Worm (Caenorhabditis elegans) whole organism, L2 larva: ENCODE results near the gene C06A6.4.
A peak's percentile ranks its signal among the peaks of the same experiment; 100 is the strongest.

Experiments
- C34F6.9 ChIP-seq: fragments of 150-350 bp; optimal IDR thresholded peaks from 2 replicates; lab custom pipeline; 2014; ENCODE audit warnings: missing biosample characterization, missing genetic modification characterization
- R02D3.7 ChIP-seq: fragments of 150-350 bp; optimal IDR thresholded peaks from 2 replicates; lab custom pipeline; 2014; ENCODE audit warnings: missing biosample characterization, missing genetic modification characterization
- Y55F3AM.14 ChIP-seq: fragments of 200-800 bp; sonication (Bioruptor generic); optimal IDR thresholded peaks from 2 replicates; lab custom pipeline; 2018; ENCODE audit warnings: mild to moderate bottlenecking, missing genetic modification characterization, missing compliant biosample characterization
- ZK546.5 ChIP-seq: sonication (generic microtip); optimal IDR thresholded peaks from 2 replicates; lab custom pipeline; 2017; ENCODE audit warnings: missing biosample characterization, missing genetic modification characterization
- alr-1 ChIP-seq: fragments of 150-350 bp; optimal IDR thresholded peaks from 2 replicates; lab custom pipeline; 2014; ENCODE audit warnings: missing biosample characterization, missing genetic modification characterization
- aly-2 ChIP-seq: fragments of 150-350 bp; optimal IDR thresholded peaks from 2 replicates; lab custom pipeline; 2014; ENCODE audit warnings: missing biosample characterization, missing genetic modification characterization
- ama-1 ChIP-seq: fragments of 150-350 bp; optimal IDR thresholded peaks from 2 replicates; lab custom pipeline; 2018; ENCODE audit warnings: inconsistent platforms
- dmd-4 ChIP-seq: sonication (generic microtip); optimal IDR thresholded peaks from 2 replicates; lab custom pipeline; 2017; ENCODE audit warnings: missing biosample characterization, missing genetic modification characterization
- egl-27 ChIP-seq: sonication (generic microtip); optimal IDR thresholded peaks from 3 replicates; lab custom pipeline; 2017; ENCODE audit warnings: missing biosample characterization, missing genetic modification reagents, missing genetic modification characterization
- elt-1 ChIP-seq: fragments of 150-350 bp; optimal IDR thresholded peaks from 2 replicates; lab custom pipeline; 2014; ENCODE audit warnings: missing biosample characterization, missing genetic modification characterization
- elt-3 ChIP-seq: sonication (generic microtip); optimal IDR thresholded peaks from 2 replicates; lab custom pipeline; 2017; ENCODE audit warnings: missing biosample characterization, missing genetic modification characterization
- fos-1 ChIP-seq: fragments of 150-350 bp; optimal IDR thresholded peaks from 2 replicates; lab custom pipeline; 2014; ENCODE audit warnings: missing biosample characterization, missing genetic modification characterization
- lin-11 ChIP-seq: fragments of 150-350 bp; sonication (generic microtip); optimal IDR thresholded peaks from 2 replicates; lab custom pipeline; 2014; ENCODE audit warnings: missing biosample characterization, missing genetic modification characterization, inconsistent platforms, mixed read lengths
- lin-13 ChIP-seq: fragments of 150-350 bp; optimal IDR thresholded peaks from 2 replicates; lab custom pipeline; 2014; ENCODE audit warnings: missing biosample characterization, missing genetic modification reagents, missing genetic modification characterization
- lin-39 ChIP-seq: fragments of 150-350 bp; optimal IDR thresholded peaks from 2 replicates; lab custom pipeline; 2014; ENCODE audit warnings: missing biosample characterization, missing genetic modification reagents, missing genetic modification characterization
- lsy-2 ChIP-seq, 2 experiments: fragments of 150-350 bp in 1 of 2; sonication (generic microtip) in 1 of 2; optimal IDR thresholded peaks; 2 replicates each; lab custom pipeline; 2014 to 2017; ENCODE audit warnings: missing biosample characterization in 2 of 2, missing genetic modification characterization in 2 of 2
- mab-5 ChIP-seq: fragments of 150-350 bp; optimal IDR thresholded peaks from 2 replicates; lab custom pipeline; 2014; ENCODE audit warnings: missing biosample characterization, missing genetic modification characterization
- mbf-1 ChIP-seq: sonication (generic microtip); optimal IDR thresholded peaks from 2 replicates; lab custom pipeline; 2017; ENCODE audit warnings: missing biosample characterization, missing genetic modification characterization
- mdl-1 ChIP-seq, 2 experiments: fragments of 150-350 bp in 1 of 2; sonication (generic microtip) in 1 of 2; optimal IDR thresholded peaks; 2 replicates each; lab custom pipeline; 2017; ENCODE audit warnings: missing biosample characterization in 2 of 2, missing genetic modification characterization in 2 of 2
- nhr-12 ChIP-seq: fragments of 150-350 bp; optimal IDR thresholded peaks from 2 replicates; lab custom pipeline; 2014; ENCODE audit warnings: missing biosample characterization, missing genetic modification characterization
- nhr-129 ChIP-seq: fragments of 150-350 bp; optimal IDR thresholded peaks from 2 replicates; lab custom pipeline; 2014; ENCODE audit warnings: missing biosample characterization, missing genetic modification characterization
- nhr-21 ChIP-seq: fragments of 150-350 bp; optimal IDR thresholded peaks from 2 replicates; lab custom pipeline; 2014; ENCODE audit warnings: missing biosample characterization, missing genetic modification characterization
- nhr-237 ChIP-seq: fragments of 150-350 bp; optimal IDR thresholded peaks from 2 replicates; lab custom pipeline; 2014; ENCODE audit warnings: missing biosample characterization, missing genetic modification characterization
- nhr-25 ChIP-seq: fragments of 150-350 bp; sonication (generic microtip); optimal IDR thresholded peaks from 3 replicates; lab custom pipeline; 2014; ENCODE audit warnings: missing biosample characterization, missing genetic modification characterization
- nhr-6 ChIP-seq: fragments of 150-350 bp; optimal IDR thresholded peaks from 2 replicates; lab custom pipeline; 2014; ENCODE audit warnings: missing biosample characterization, missing genetic modification characterization
- nhr-77 ChIP-seq: fragments of 150-350 bp; optimal IDR thresholded peaks from 2 replicates; lab custom pipeline; 2014; ENCODE audit warnings: missing biosample characterization, missing genetic modification characterization
- peb-1 ChIP-seq: fragments of 150-350 bp; optimal IDR thresholded peaks from 2 replicates; lab custom pipeline; 2014; ENCODE audit warnings: missing biosample characterization, missing genetic modification characterization
- sem-4 ChIP-seq: fragments of 150-350 bp; optimal IDR thresholded peaks from 2 replicates; lab custom pipeline; 2014; ENCODE audit warnings: missing biosample characterization, missing genetic modification reagents, missing genetic modification characterization
- sma-9 ChIP-seq, 2 experiments: fragments of 150-350 bp in 1 of 2; sonication (generic microtip) in 1 of 2; optimal IDR thresholded peaks; 2 replicates each; lab custom pipeline; 2014 to 2016; ENCODE audit warnings: missing genetic modification characterization in 2 of 2, mild to moderate bottlenecking in 1 of 2, missing biosample characterization in 1 of 2, missing compliant biosample characterization in 1 of 2, missing genetic modification reagents in 1 of 2, moderate library complexity in 1 of 2
- snpc-4 ChIP-seq: fragments of 150-350 bp; optimal IDR thresholded peaks from 2 replicates; lab custom pipeline; 2014; ENCODE audit warnings: missing biosample characterization, missing genetic modification characterization
- unc-55 ChIP-seq: fragments of 150-350 bp; sonication (generic microtip); optimal IDR thresholded peaks from 3 replicates; lab custom pipeline; 2014; ENCODE audit warnings: missing biosample characterization, missing genetic modification reagents, missing genetic modification characterization
- unc-62 ChIP-seq: fragments of 150-350 bp; optimal IDR thresholded peaks from 2 replicates; lab custom pipeline; 2014; ENCODE audit warnings: missing biosample characterization, missing genetic modification reagents, missing genetic modification characterization
- ztf-1 ChIP-seq: fragments of 200-800 bp; sonication (Bioruptor generic); conservative IDR thresholded peaks from 2 replicates; pipeline ENCODE4 v1.3.6; 2022; ENCODE audit warnings: missing genetic modification characterization, missing compliant biosample characterization

The C06A6.4 gene

ce11 chrIV:7785506-7786065 is 43.5 kb downstream of the C06A6.4 start, which contains the start of gene tag-322 (continued):
- TF ChIP-seq mbf-1 (tag; lab: Kevin White, UChicago) (no peak), lsy-2 (tag; optimal IDR thresholded peaks at IDR 0.05; lab: Kevin White, UChicago) (peak; percentile 71 to 91), nhr-12 (tag; lab: Kevin White, UChicago) (no peak), lin-39 (no peak), egl-27 (no peak), aly-2 (tag; lab: Kevin White, UChicago) (no peak), ZK546.5 (tag; lab: Kevin White, UChicago) (no peak), Y55F3AM.14 (GFP tag; lab: Kevin White, UChicago) (no peak), nhr-6 (tag; lab: Kevin White, UChicago) (peak; percentile 47), sem-4 (tag; lab: Kevin White, UChicago) (peak; percentile 54), R02D3.7 (no peak), nhr-129 (tag; lab: Kevin White, UChicago) (peak; percentile 38), mdl-1 (tag; optimal IDR thresholded peaks at IDR 0.05; lab: Kevin White, UChicago) (no peak), ztf-1 (no peak), dmd-4 (no peak), nhr-237 (no peak), unc-62 (no peak), ama-1 (lab: Kevin White, UChicago) (no peak), sma-9 (GFP tag; optimal IDR thresholded peaks at IDR 0.05; lab: Kevin White, UChicago) (peak; percentile 73), sma-9 (tag; optimal IDR thresholded peaks at IDR 0.05; lab: Kevin White, UChicago) (no peak), nhr-25 (tag; lab: Kevin White, UChicago) (peak; percentile 77)

- TF ChIP-seq sma-9 (GFP tag; optimal IDR thresholded peaks at IDR 0.05; lab: Kevin White, UChicago) = peak; percentile 18
- no peak for TF ChIP-seq sma-9 (tag; optimal IDR thresholded peaks at IDR 0.05; lab: Kevin White, UChicago)
- TF ChIP-seq Y55F3AM.14 (GFP tag; lab: Kevin White, UChicago) = no peak
- no peak for TF ChIP-seq elt-3 (tag; lab: Kevin White, UChicago)
- no peak for TF ChIP-seq nhr-12 (tag; lab: Kevin White, UChicago)
- TF ChIP-seq C34F6.9 = no peak
- peak; percentile 26 for TF ChIP-seq fos-1 (tag; lab: Kevin White, UChicago)
- no peak for TF ChIP-seq nhr-6 (tag; lab: Kevin White, UChicago)
- TF ChIP-seq elt-1 = no peak
Observed at ce11 chrIV:7783801-7784411, 45.2 kb downstream of the C06A6.4 start, which contains the start of gene tag-321. TSS of gene tag-321 (minus strand) at chrIV:7783851.

- TF ChIP-seq fos-1 (tag; lab: Kevin White, UChicago) (peak; percentile 17), nhr-21 (tag; lab: Kevin White, UChicago) (no peak)
Observed at ce11 chrIV:7782292-7782691, 46.8 kb downstream of the C06A6.4 start, which contains the start of gene sec-10. TSS of gene sec-10 (minus strand) at chrIV:7782499.

ce11 chrIV:7778865-7779264 is 50.2 kb downstream of the C06A6.4 start, which contains the start of gene rpap-3:
TSS of gene rpap-3 (minus strand) at chrIV:7778965.
- TF ChIP-seq sem-4 (tag; lab: Kevin White, UChicago) (no peak), unc-55 (GFP tag; lab: Kevin White, UChicago) (no peak), peb-1 (tag; lab: Kevin White, UChicago) (no peak), nhr-21 (tag; lab: Kevin White, UChicago) (no peak), dmd-4 (no peak), alr-1 (no peak), mab-5 (tag; lab: Kevin White, UChicago) (no peak), nhr-77 (tag; lab: Kevin White, UChicago) (no peak), egl-27 (no peak), ztf-1 (no peak), fos-1 (tag; lab: Kevin White, UChicago) (no peak), lin-13 (no peak), lin-11 (tag; lab: Kevin White, UChicago) (no peak), lsy-2 (tag; optimal IDR thresholded peaks at IDR 0.05; lab: Kevin White, UChicago) (no peak), snpc-4 (tag; lab: Kevin White, UChicago) (no peak), nhr-12 (tag; lab: Kevin White, UChicago) (no peak)
